Fruit fly (Drosophila melanogaster): Measurements from ENCODE around the gene spri.

The spri gene

DNA sequence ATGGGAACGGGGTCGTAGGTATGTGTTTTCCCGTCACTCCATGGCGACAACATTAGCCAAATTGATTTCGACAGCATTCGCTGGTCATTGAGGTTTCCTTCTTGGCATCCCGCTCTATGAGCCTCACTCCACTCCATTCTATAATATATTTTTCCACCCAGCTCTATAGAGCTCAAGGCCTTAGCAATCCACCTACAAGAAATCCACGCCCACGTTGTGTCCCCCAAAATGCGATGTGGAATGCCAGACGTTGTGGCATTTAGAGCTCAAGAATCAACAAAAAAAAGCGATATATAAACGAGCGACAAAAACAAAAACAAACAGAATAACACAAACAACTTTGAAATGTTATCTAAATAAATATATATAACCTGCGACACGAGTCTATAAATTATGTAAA lies 50.7 kb downstream of the spri start:
- TF ChIP-seq svp (GFP tag) (no peak), fkh (GFP tag; optimal IDR thresholded peaks at IDR 0.05) (peak; percentile 10)

- peak; percentile 58 for TF ChIP-seq svp (GFP tag)
- TF ChIP-seq CG15336 (GFP tag; IDR thresholded peaks at IDR 0.05): no peak
Measured at dm6 chrX:10533517-10534284, 51.5 kb downstream of the spri start.

DNA sequence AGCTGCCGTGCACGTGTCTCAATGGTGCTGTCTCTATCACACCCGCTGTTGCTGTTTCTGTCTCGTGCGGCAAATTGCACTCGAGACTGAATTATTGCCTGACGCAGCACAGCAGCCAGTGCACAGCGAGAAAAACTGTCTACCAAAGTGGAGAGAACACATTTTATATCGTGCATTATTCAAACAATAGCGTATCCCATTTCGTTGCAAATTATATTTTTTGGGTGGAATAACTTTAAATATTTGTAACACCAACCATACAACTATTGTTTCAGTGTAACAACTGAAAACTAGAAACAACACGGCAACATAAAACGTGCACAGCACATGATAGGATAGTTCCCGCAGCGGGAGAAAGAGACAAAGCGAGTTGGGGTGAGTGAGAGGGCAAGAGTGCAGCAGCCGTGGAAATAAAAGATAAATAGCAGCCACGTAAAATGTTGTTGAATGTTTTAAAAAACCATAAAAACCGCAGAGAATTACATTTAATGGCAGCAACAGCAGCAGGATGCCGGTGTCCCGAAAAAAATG lies 69.8 kb downstream of the spri start:
- TF ChIP-seq eg (GFP tag; IDR thresholded peaks at IDR 0.05): peak; percentile 75
- TF ChIP-seq spab (GFP tag; optimal IDR thresholded peaks at IDR 0.05): peak; percentile 39
- TF ChIP-seq CG3919 (GFP tag; optimal IDR thresholded peaks at IDR 0.05): peak; percentile 63
- TF ChIP-seq CG11762 (GFP tag; optimal IDR thresholded peaks at IDR 0.05; ENCODE audit: insufficient read depth): no peak
- no peak for TF ChIP-seq dac (GFP tag; optimal IDR thresholded peaks at IDR 0.05)
- peak; percentile 11 for TF ChIP-seq Hr39 (GFP tag; optimal IDR thresholded peaks at IDR 0.05)
- peak; percentile 21 for TF ChIP-seq CG34406 (GFP tag; optimal IDR thresholded peaks at IDR 0.05)
- TF ChIP-seq Gug (GFP tag; IDR thresholded peaks at IDR 0.05): peak; percentile 55
- peak; percentile 72 for TF ChIP-seq Hr4 (GFP tag; optimal IDR thresholded peaks at IDR 0.05)
- peak; percentile 59 for TF ChIP-seq CG15336 (GFP tag; IDR thresholded peaks at IDR 0.05)
- peak; percentile 69 for TF ChIP-seq CG6163 (GFP tag; IDR thresholded peaks at IDR 0.05)
- peak; percentile 64 to 73 for TF ChIP-seq ss (GFP tag; optimal IDR thresholded peaks at IDR 0.05)
- TF ChIP-seq CG3032 (tag; optimal IDR thresholded peaks at IDR 0.05): peak; percentile 63
- TF ChIP-seq CG16779 (tag; optimal IDR thresholded peaks at IDR 0.05): peak; percentile 42
- TF ChIP-seq Blimp-1 (GFP tag; optimal IDR thresholded peaks at IDR 0.05): no peak
- TF ChIP-seq CG1621 (tag; optimal IDR thresholded peaks at IDR 0.05): peak; percentile 36
- TF ChIP-seq pdm3 (GFP tag; optimal IDR thresholded peaks at IDR 0.05): peak; percentile 55
- peak; percentile 14 for TF ChIP-seq Lpt (GFP tag; optimal IDR thresholded peaks at IDR 0.05)
- TF ChIP-seq CG8632 (GFP tag; optimal IDR thresholded peaks at IDR 0.05): peak; percentile 1
- no peak for TF ChIP-seq Eip93F (GFP tag; optimal IDR thresholded peaks at IDR 0.05)
- peak; percentile 31 for TF ChIP-seq cyc (GFP tag; optimal IDR thresholded peaks at IDR 0.05)
- peak; percentile 36 for TF ChIP-seq CG6276 (GFP tag; optimal IDR thresholded peaks at IDR 0.05)
- TF ChIP-seq Hr38 (GFP tag; optimal IDR thresholded peaks at IDR 0.05): no peak
- TF ChIP-seq Met (GFP tag; optimal IDR thresholded peaks at IDR 0.05): peak; percentile 38
- peak; percentile 22 for TF ChIP-seq CG7368 (GFP tag; optimal IDR thresholded peaks at IDR 0.05)
- peak; percentile 65 for TF ChIP-seq dsx (GFP tag; optimal IDR thresholded peaks at IDR 0.05; ENCODE audit: poor library complexity, severe bottlenecking)
- peak; percentile 65 for TF ChIP-seq CG10669 (GFP tag; optimal IDR thresholded peaks at IDR 0.05)
- peak; percentile 69 for TF ChIP-seq CG32006 (GFP tag; optimal IDR thresholded peaks at IDR 0.05)
- TF ChIP-seq Sox15 (GFP tag; optimal IDR thresholded peaks at IDR 0.05): peak; percentile 4
- TF ChIP-seq Sox102F (GFP tag; optimal IDR thresholded peaks at IDR 0.05): no peak
- TF ChIP-seq CG8319 (GFP tag; optimal IDR thresholded peaks at IDR 0.05): no peak
- TF ChIP-seq CG6808 (GFP tag; optimal IDR thresholded peaks at IDR 0.05): peak; percentile 39
- TF ChIP-seq topi (GFP tag; optimal IDR thresholded peaks at IDR 0.05): peak; percentile 42
- TF ChIP-seq vri (GFP tag; optimal IDR thresholded peaks at IDR 0.05): no peak
- TF ChIP-seq CG11294 (GFP tag; IDR thresholded peaks at IDR 0.05): peak; percentile 46
- peak; percentile 22 for TF ChIP-seq OdsH (GFP tag; optimal IDR thresholded peaks at IDR 0.05)
- TF ChIP-seq fkh (GFP tag; optimal IDR thresholded peaks at IDR 0.05): no peak
- peak; percentile 33 to 46 for TF ChIP-seq salr (GFP tag; optimal IDR thresholded peaks at IDR 0.05)
- peak; percentile 61; the same call in 2 of the 3 replicates for TF ChIP-seq CG8119 (GFP tag; IDR thresholded peaks at IDR 0.05)
- TF ChIP-seq net (GFP tag; optimal IDR thresholded peaks at IDR 0.05): peak; percentile 35
- no peak for TF ChIP-seq CG11902 (GFP tag; optimal IDR thresholded peaks at IDR 0.05)
- peak; percentile 37 for TF ChIP-seq lz (GFP tag; optimal IDR thresholded peaks at IDR 0.05)
- peak; percentile 47 for TF ChIP-seq fd59A (GFP tag; optimal IDR thresholded peaks at IDR 0.05)
- peak; percentile 22 for TF ChIP-seq CG31627 (GFP tag; optimal IDR thresholded peaks at IDR 0.05)

Data from whole organism, prepupa.